1 worm cellular context compared by ENCODE assay signal in genomic region chrII:12795188-12795587, ce11.
A peak's percentile ranks its signal among the peaks of the same experiment; 100 is the strongest.
TF ChIP-seq lines count a peak whose summit lies in the region.

No protein-coding gene starts in this region.

TF ChIP-seq in whole organism, L4 larva, 104 proteins besides CTCF, POLR2A, EP300 and RAD21 (continued from another document):
- TF ChIP-seq mxl-3 (GFP tag; optimal IDR thresholded peaks at IDR 0.05; lab: Kevin White, UChicago) (no peak), rbr-2 (tag; optimal IDR thresholded peaks at IDR 0.05; lab: Kevin White, UChicago) (no peak), hmg-1.1 (GFP tag; IDR thresholded peaks at IDR 0.05; lab: Robert Waterston, UW) (no peak), gei-8 (GFP tag; optimal IDR thresholded peaks at IDR 0.05; lab: Kevin White, UChicago) (no peak), Y5F2A.4 (GFP tag; optimal IDR thresholded peaks at IDR 0.05; lab: Kevin White, UChicago) (peak; percentile 18), lim-7 (GFP tag; IDR thresholded peaks at IDR 0.05; lab: Robert Waterston, UW) (peak; percentile 66), zfp-3 (GFP tag; conservative IDR thresholded peaks at IDR 0.05; lab: Robert Waterston, UW) (peak; percentile 32; the same call in 1 of the 2 replicates), sdz-12 (GFP tag; optimal IDR thresholded peaks at IDR 0.05; lab: Kevin White, UChicago) (peak; percentile 77), cey-2 (tag; optimal IDR thresholded peaks at IDR 0.05; lab: Kevin White, UChicago; ENCODE audit: borderline replicate concordance, insufficient read depth) (no peak), lin-15B (tag; optimal IDR thresholded peaks at IDR 0.05; lab: Kevin White, UChicago) (no peak), unc-130 (GFP tag; optimal IDR thresholded peaks at IDR 0.05; lab: Kevin White, UChicago) (no peak)
TF ChIP-seq in whole organism, L4 larva: peak in this region for 19.
